Worm (Caenorhabditis elegans): Measurements from ENCODE around the gene cft-1.

ce11 chrV:5548051-5548450, 9.5 kb downstream of the cft-1 start, which contains the start of gene ugt-48:
- TF ChIP-seq fos-1 (tag; optimal IDR thresholded peaks at IDR 0.05) (peak; percentile 51), aly-2 (tag; optimal IDR thresholded peaks at IDR 0.05) (no peak), mdl-1 (tag; optimal IDR thresholded peaks at IDR 0.05) (no peak), ceh-16 (tag; optimal IDR thresholded peaks at IDR 0.05) (no peak), nhr-11 (tag; optimal IDR thresholded peaks at IDR 0.05) (no peak), nhr-77 (tag; optimal IDR thresholded peaks at IDR 0.05) (no peak), unc-39 (tag; optimal IDR thresholded peaks at IDR 0.05) (no peak)

Measured in whole organism, L2 larva.